Fruit fly (Drosophila melanogaster) whole organism, embryonic: ENCODE data around the gene CG31675.

ENCODE experiments used
- CG12104 ChIP-seq: fragments of 200-800 bp; sonication (Bioruptor generic); optimal IDR thresholded peaks from 3 replicates; lab custom pipeline; 2016; ENCODE audit warnings: missing biosample characterization, missing genetic modification characterization
- CG12769 ChIP-seq: fragments of 200-800 bp; sonication (Bioruptor generic); optimal IDR thresholded peaks from 2 replicates; lab custom pipeline; 2019; ENCODE audit warnings: missing biosample characterization, mild to moderate bottlenecking, missing genetic modification characterization, moderate library complexity
- CG13287 ChIP-seq: fragments of 200-800 bp; sonication (Bioruptor generic); IDR thresholded peaks from 2 replicates; pipeline ENCODE4 v1.3.6; 2022; ENCODE audit warnings: missing biosample characterization, missing genetic modification characterization; ENCODE audit not compliant: partially characterized antibody
- CG13894 ChIP-seq: fragments of 200-800 bp; sonication (Bioruptor generic); optimal IDR thresholded peaks from 3 replicates; lab custom pipeline; 2018; ENCODE audit warnings: missing biosample characterization, mild to moderate bottlenecking, missing genetic modification characterization, moderate library complexity
- CG14441 ChIP-seq: fragments of 200-800 bp; sonication (Bioruptor generic); IDR thresholded peaks from 2 replicates; pipeline ENCODE4 v1.3.6; 2022; ENCODE audit warnings: missing biosample characterization, missing genetic modification characterization
- CG1602 ChIP-seq: fragments of 200-800 bp; sonication (Bioruptor generic); optimal IDR thresholded peaks from 3 replicates; lab custom pipeline; 2016; ENCODE audit warnings: missing biosample characterization, missing genetic modification characterization
- CG16779 ChIP-seq: fragments of 200-800 bp; sonication (Bioruptor generic); IDR thresholded peaks from 2 replicates; pipeline ENCODE4 v1.3.6; 2022; ENCODE audit warnings: missing biosample characterization, missing genetic modification characterization
- CG3065 ChIP-seq: fragments of 200-800 bp; sonication (Bioruptor generic); optimal IDR thresholded peaks from 2 replicates; lab custom pipeline; 2016; ENCODE audit warnings: missing biosample characterization, missing genetic modification characterization
- CG32532 ChIP-seq: fragments of 200-800 bp; sonication (Bioruptor generic); IDR thresholded peaks from 2 replicates; pipeline ENCODE4 v1.3.6; 2022; ENCODE audit warnings: missing biosample characterization, missing genetic modification characterization
- CG32767 ChIP-seq: fragments of 200-800 bp; sonication (Bioruptor generic); IDR thresholded peaks from 2 replicates; pipeline ENCODE4 v1.3.6; 2022; ENCODE audit warnings: missing biosample characterization, missing genetic modification characterization
- CG3995 ChIP-seq: fragments of 200-800 bp; sonication (Bioruptor generic); optimal IDR thresholded peaks from 3 replicates; lab custom pipeline; 2016; ENCODE audit warnings: missing biosample characterization, missing genetic modification characterization
- CG5180 ChIP-seq: fragments of 200-800 bp; sonication (Bioruptor generic); optimal IDR thresholded peaks from 3 replicates; lab custom pipeline; 2017; ENCODE audit warnings: missing biosample characterization, missing genetic modification characterization, mild to moderate bottlenecking, moderate library complexity, missing genetic modification reagents
- CG6791 ChIP-seq: fragments of 200-800 bp; sonication (Bioruptor generic); IDR thresholded peaks from 3 replicates; pipeline ENCODE4 v1.3.6; 2022; ENCODE audit warnings: missing biosample characterization, missing genetic modification characterization; ENCODE audit not compliant: partially characterized antibody
- CG6854 ChIP-seq: fragments of 200-800 bp; sonication (Bioruptor generic); optimal IDR thresholded peaks from 3 replicates; lab custom pipeline; 2017; ENCODE audit warnings: missing biosample characterization, mild to moderate bottlenecking, missing genetic modification characterization
- CG8290 ChIP-seq, 3 experiments: fragments of 200-800 bp; sonication (Bioruptor generic); optimal IDR thresholded peaks; 2 replicates each; lab custom pipeline; 2016 to 2019; ENCODE audit warnings: missing biosample characterization in 3 of 3, missing genetic modification characterization in 3 of 3, mild to moderate bottlenecking in 2 of 3, moderate library complexity in 1 of 3
- Dbx ChIP-seq: fragments of 200-800 bp; sonication (Bioruptor generic); IDR thresholded peaks from 3 replicates; pipeline ENCODE4 v1.3.6; 2022; ENCODE audit warnings: missing biosample characterization, missing genetic modification characterization
- Dll ChIP-seq: fragments of 200-800 bp; sonication (Bioruptor generic); IDR thresholded peaks from 4 replicates; pipeline ENCODE4 v1.3.6; 2022; ENCODE audit warnings: missing biosample characterization, missing genetic modification characterization; ENCODE audit not compliant: partially characterized antibody
- Drgx ChIP-seq: fragments of 200-800 bp; sonication (Bioruptor generic); IDR thresholded peaks from 2 replicates; pipeline ENCODE4 v1.3.6; 2022; ENCODE audit warnings: missing biosample characterization, missing genetic modification characterization
- Eip74EF ChIP-seq, 2 experiments: fragments of 200-800 bp in 1 of 2; fragments of >200 bp in 1 of 2; sonication (Bioruptor generic) in 1 of 2; optimal IDR thresholded peaks; 2 replicates each; lab custom pipeline; 2017 to 2019; ENCODE audit warnings: missing biosample characterization in 2 of 2, missing genetic modification characterization in 2 of 2, mild to moderate bottlenecking in 1 of 2, moderate library complexity in 1 of 2
- GATAe ChIP-seq: fragments of 200-800 bp; sonication (Bioruptor generic); conservative IDR thresholded peaks from 2 replicates; pipeline ENCODE4 v1.3.6; 2022; ENCODE audit warnings: missing biosample characterization, missing genetic modification characterization
- Gug ChIP-seq: fragments of 200-800 bp; sonication (Bioruptor generic); IDR thresholded peaks from 4 replicates; pipeline ENCODE4 v1.3.6; 2022; ENCODE audit warnings: missing biosample characterization, missing genetic modification characterization
- HLH4C ChIP-seq: fragments of 200-800 bp; sonication (Bioruptor generic); IDR thresholded peaks from 3 replicates; pipeline ENCODE4 v1.3.6; 2022; ENCODE audit warnings: missing biosample characterization, missing genetic modification characterization; ENCODE audit not compliant: partially characterized antibody
- Hmr ChIP-seq: fragments of 200-800 bp; sonication (Bioruptor generic); optimal IDR thresholded peaks from 3 replicates; lab custom pipeline; 2017; ENCODE audit warnings: mild to moderate bottlenecking, missing biosample characterization, missing genetic modification reagents, missing genetic modification characterization
- Hmx ChIP-seq: fragments of 200-800 bp; sonication (Bioruptor generic); optimal IDR thresholded peaks from 2 replicates; lab custom pipeline; 2016; ENCODE audit warnings: missing biosample characterization, missing genetic modification characterization
- MBD-R2 ChIP-seq: fragments of 200-800 bp; sonication (Bioruptor generic); IDR thresholded peaks from 2 replicates; pipeline ENCODE4 v1.3.6; 2022; ENCODE audit warnings: missing biosample characterization, missing genetic modification characterization
- Med ChIP-seq: fragments of 200-800 bp; sonication (Bioruptor generic); peaks from one replicate; lab custom pipeline; 2016; ENCODE audit warnings: missing biosample characterization, missing genetic modification characterization, mild to moderate bottlenecking, inconsistent platforms, moderate library complexity
- Sin3A ChIP-seq: fragments of >200 bp; optimal IDR thresholded peaks from 2 replicates; lab custom pipeline; 2018
- Sry-δ ChIP-seq: fragments of 200-800 bp; sonication (Bioruptor generic); optimal IDR thresholded peaks from 2 replicates; lab custom pipeline; 2016; ENCODE audit warnings: missing biosample characterization, missing genetic modification characterization
- ash1 ChIP-seq: fragments of 200-800 bp; sonication (Bioruptor generic); optimal IDR thresholded peaks from 2 replicates; lab custom pipeline; 2018; ENCODE audit warnings: missing biosample characterization, mild to moderate bottlenecking, missing genetic modification characterization
- ato ChIP-seq: fragments of 200-800 bp; sonication (Bioruptor generic); IDR thresholded peaks from 2 replicates; pipeline ENCODE4 v1.3.6; 2022; ENCODE audit warnings: missing biosample characterization, missing genetic modification characterization; ENCODE audit not compliant: partially characterized antibody
- bowl ChIP-seq: fragments of 200-800 bp; sonication (Bioruptor generic); IDR thresholded peaks from 2 replicates; pipeline ENCODE4 v1.3.6; 2022; ENCODE audit warnings: missing biosample characterization, missing genetic modification characterization
- br ChIP-seq: fragments of >200 bp; optimal IDR thresholded peaks from 2 replicates; lab custom pipeline; 2017
- cato ChIP-seq: fragments of 200-800 bp; sonication (Bioruptor generic); optimal IDR thresholded peaks from 2 replicates; lab custom pipeline; 2016; ENCODE audit warnings: missing biosample characterization, missing genetic modification characterization, borderline replicate concordance
- caup ChIP-seq: fragments of 200-800 bp; sonication (Bioruptor generic); optimal IDR thresholded peaks from 3 replicates; lab custom pipeline; 2017; ENCODE audit warnings: missing biosample characterization, mild to moderate bottlenecking, missing genetic modification characterization, moderate library complexity; ENCODE audit not compliant: severe bottlenecking
- chn ChIP-seq: fragments of 200-800 bp; sonication (Bioruptor generic); optimal IDR thresholded peaks from 2 replicates; lab custom pipeline; 2016; ENCODE audit warnings: missing biosample characterization, missing genetic modification characterization
- cwo ChIP-seq: fragments of 200-800 bp; sonication (Bioruptor generic); optimal IDR thresholded peaks from 3 replicates; lab custom pipeline; 2017; ENCODE audit warnings: missing biosample characterization, missing genetic modification characterization, mild to moderate bottlenecking, moderate library complexity, missing genetic modification reagents
- dm ChIP-seq: fragments of 200-800 bp; sonication (Bioruptor generic); optimal IDR thresholded peaks from 3 replicates; lab custom pipeline; 2016; ENCODE audit warnings: missing biosample characterization, missing genetic modification characterization
- dmrt11E ChIP-seq: fragments of 200-800 bp; sonication (Bioruptor generic); optimal IDR thresholded peaks from 3 replicates; lab custom pipeline; 2018; ENCODE audit warnings: missing biosample characterization, mild to moderate bottlenecking, missing genetic modification characterization, moderate library complexity
- dpn ChIP-seq, 2 experiments: fragments of 200-800 bp; sonication (Bioruptor generic); optimal IDR thresholded peaks; 3 replicates each; lab custom pipeline; 2016; ENCODE audit warnings: missing biosample characterization in 2 of 2, missing genetic modification characterization in 2 of 2
- fu2 ChIP-seq: fragments of 200-800 bp; sonication (Bioruptor generic); optimal IDR thresholded peaks from 2 replicates; lab custom pipeline; 2016; ENCODE audit warnings: missing biosample characterization, missing genetic modification characterization
- gcm ChIP-seq: fragments of 200-800 bp; sonication (Bioruptor generic); optimal IDR thresholded peaks from 2 replicates; lab custom pipeline; 2019; ENCODE audit warnings: missing biosample characterization, mild to moderate bottlenecking, missing genetic modification characterization, moderate library complexity
- hkb ChIP-seq, 2 experiments: fragments of 200-800 bp in 1 of 2; fragments of >200 bp in 1 of 2; sonication (Bioruptor generic) in 1 of 2; IDR thresholded peaks in 1 of 2; optimal IDR thresholded peaks in 1 of 2; 2 replicates each; pipeline versions ENCODE4 v1.3.6 to Lab custom; 2017 to 2022; ENCODE audit warnings: missing biosample characterization in 1 of 2, missing genetic modification characterization in 1 of 2
- kah ChIP-seq: fragments of 200-800 bp; sonication (Bioruptor generic); optimal IDR thresholded peaks from 2 replicates; lab custom pipeline; 2018; ENCODE audit warnings: missing biosample characterization, mild to moderate bottlenecking, missing genetic modification characterization
- kni ChIP-seq: fragments of 200-800 bp; sonication (Bioruptor generic); optimal IDR thresholded peaks from 3 replicates; lab custom pipeline; 2017; ENCODE audit warnings: mild to moderate bottlenecking, missing biosample characterization, missing genetic modification reagents, missing genetic modification characterization
- nerfin-2 ChIP-seq: fragments of 200-800 bp; sonication (Bioruptor generic); IDR thresholded peaks from 2 replicates; pipeline ENCODE4 v1.3.6; 2022; ENCODE audit warnings: missing biosample characterization, missing genetic modification characterization; ENCODE audit not compliant: partially characterized antibody
- pan ChIP-seq, 4 experiments: fragments of >200 bp in 3 of 4; fragments of 200-800 bp in 1 of 4; sonication (Bioruptor generic) in 1 of 4; optimal IDR thresholded peaks in 3 of 4; IDR thresholded peaks in 1 of 4; 2 replicates each; pipeline versions ENCODE4 v1.3.6 to Lab custom; 2017 to 2022; ENCODE audit warnings: missing biosample characterization in 2 of 4, missing genetic modification characterization in 2 of 4, mixed read lengths in 1 of 4
- pita ChIP-seq: fragments of 200-800 bp; sonication (Bioruptor generic); optimal IDR thresholded peaks from 2 replicates; lab custom pipeline; 2017; ENCODE audit warnings: missing biosample characterization, mild to moderate bottlenecking, missing genetic modification characterization

CG31675 gene

dm6 chr2L:20869804-20870295 is 2.3 kb downstream of the CG31675 start, which contains the start of gene CG14401 (continued):
- TF ChIP-seq CG8290 (GFP tag; optimal IDR thresholded peaks at IDR 0.05; lab: Kevin White, UChicago) (no peak), CG8290 (tag; optimal IDR thresholded peaks at IDR 0.05; lab: Kevin White, UChicago) (peak in 1 of 2 experiments; percentile 44), nerfin-2 (GFP tag; lab: Robert Waterston, UW) (no peak), ato (GFP tag; lab: Robert Waterston, UW) (no peak), Med (GFP tag; lab: Kevin White, UChicago) (peak; percentile 66), Hmx (GFP tag; lab: Kevin White, UChicago) (no peak), Hmr (GFP tag; lab: Kevin White, UChicago) (no peak), CG12769 (tag; lab: Kevin White, UChicago) (peak; percentile 16), MBD-R2 (peak; percentile 20; the same call in 1 of the 2 replicates), Dbx (0 out of 3 replicates have a peak, but pooled peaks have one; percentile 42), GATAe (GFP tag; lab: Robert Waterston, UW) (no peak), pan (optimal IDR thresholded peaks at IDR 0.05; lab: Kevin White, UChicago) (no peak), pan (GFP tag; optimal IDR thresholded peaks at IDR 0.05 in 1 of 2, IDR thresholded peaks at IDR 0.05 in 1 of 2) (peak in 1 of 2 experiments; percentile 25), CG16779 (GFP tag; lab: Robert Waterston, UW) (0 out of 2 replicates have a peak, but pooled peaks have one; percentile 55), Drgx (GFP tag; lab: Robert Waterston, UW) (peak; percentile 39; the same call in 1 of the 2 replicates), cwo (peak; percentile 41), CG14441 (GFP tag; lab: Robert Waterston, UW) (0 out of 2 replicates have a peak, but pooled peaks have one; percentile 25), CG13894 (peak; percentile 94), CG32532 (0 out of 2 replicates have a peak, but pooled peaks have one; percentile 14), pita (GFP tag; lab: Kevin White, UChicago) (no peak), Dll (GFP tag; lab: Robert Waterston, UW) (no peak)
- TF ChIP-seq, all 482 proteins: peak for 17

- TF ChIP-seq caup (GFP tag; lab: Kevin White, UChicago) (no peak), ash1 (GFP tag; lab: Kevin White, UChicago) (no peak), Gug (no peak), dm (GFP tag; lab: Kevin White, UChicago) (no peak), Eip74EF (GFP tag; optimal IDR thresholded peaks at IDR 0.05; lab: Kevin White, UChicago) (no peak), chn (GFP tag; lab: Kevin White, UChicago) (no peak), hkb (optimal IDR thresholded peaks at IDR 0.05; lab: Kevin White, UChicago) (no peak), hkb (GFP tag; IDR thresholded peaks at IDR 0.05; lab: Robert Waterston, UW) (no peak), fu2 (no peak), CG1602 (GFP tag; lab: Kevin White, UChicago) (no peak), cato (no peak), kni (GFP tag; lab: Kevin White, UChicago) (no peak), CG6791 (GFP tag; lab: Robert Waterston, UW) (peak; percentile 38; the same call in 1 of the 3 replicates), CG14441 (GFP tag; lab: Robert Waterston, UW) (no peak), CG3995 (GFP tag; lab: Kevin White, UChicago) (no peak), Sry-δ (GFP tag; lab: Kevin White, UChicago) (no peak), CG5180 (GFP tag; lab: Kevin White, UChicago) (no peak), gcm (GFP tag; lab: Kevin White, UChicago) (no peak), dpn (GFP tag; optimal IDR thresholded peaks at IDR 0.05; lab: Kevin White, UChicago) (no peak), CG13287 (GFP tag; lab: Robert Waterston, UW) (no peak; the same call in 1 of the 2 replicates), dmrt11E (tag; lab: Kevin White, UChicago) (no peak), br (lab: Kevin White, UChicago) (no peak), HLH4C (GFP tag; lab: Robert Waterston, UW) (peak; percentile 47; the same call in 1 of the 3 replicates), CG6854 (GFP tag; lab: Kevin White, UChicago) (peak; percentile 23), Sin3A (lab: Kevin White, UChicago) (no peak), CG32767 (GFP tag; lab: Robert Waterston, UW) (no peak), CG3065 (GFP tag; lab: Kevin White, UChicago) (no peak), CG12104 (GFP tag; lab: Kevin White, UChicago) (no peak), bowl (GFP tag; lab: Robert Waterston, UW) (no peak), kah (GFP tag; lab: Kevin White, UChicago) (no peak)
These were observed 7.0 kb downstream of the CG31675 start for dm6 chr2L:20874514-20874913.
